Fruit fly (Drosophila melanogaster) whole organism, embryonic: ENCODE data around the gene CG4291.

Source experiments
- Adf1 ChIP-seq: fragments of 200-800 bp; sonication (Bioruptor generic); IDR thresholded peaks from 2 replicates; pipeline ENCODE4 v1.3.6; 2022; ENCODE audit warnings: missing biosample characterization, missing genetic modification characterization
- Atf3 ChIP-seq: fragments of 200-800 bp; sonication (Bioruptor generic); optimal IDR thresholded peaks from 3 replicates; lab custom pipeline; 2016; ENCODE audit warnings: missing biosample characterization, missing genetic modification characterization
- Atf6 ChIP-seq: fragments of 200-800 bp; sonication (Bioruptor generic); IDR thresholded peaks from 2 replicates; pipeline ENCODE4 v1.3.6; 2022; ENCODE audit warnings: missing biosample characterization, missing genetic modification characterization
- CG10267 ChIP-seq: fragments of 200-800 bp; sonication (Bioruptor generic); optimal IDR thresholded peaks from 2 replicates; lab custom pipeline; 2018; ENCODE audit warnings: missing biosample characterization, mild to moderate bottlenecking, missing genetic modification characterization, moderate library complexity
- CG14050 ChIP-seq: fragments of 200-800 bp; sonication (Bioruptor generic); IDR thresholded peaks from 3 replicates; pipeline ENCODE4 v1.3.6; 2022; ENCODE audit warnings: missing biosample characterization, missing genetic modification characterization
- CG15269 ChIP-seq: fragments of 200-800 bp; sonication (Bioruptor generic); optimal IDR thresholded peaks from 2 replicates; lab custom pipeline; 2018; ENCODE audit warnings: missing biosample characterization, mild to moderate bottlenecking, missing genetic modification characterization, moderate library complexity
- CG15514 ChIP-seq: fragments of 200-800 bp; sonication (Bioruptor generic); optimal IDR thresholded peaks from 3 replicates; lab custom pipeline; 2017; ENCODE audit warnings: missing biosample characterization, missing genetic modification characterization, mild to moderate bottlenecking, moderate library complexity, missing genetic modification reagents
- CG17186 ChIP-seq: fragments of 200-800 bp; sonication (Bioruptor generic); optimal IDR thresholded peaks from 3 replicates; lab custom pipeline; 2017; ENCODE audit warnings: missing biosample characterization, missing genetic modification reagents, missing genetic modification characterization
- CG17385 ChIP-seq: fragments of 200-800 bp; sonication (Bioruptor generic); optimal IDR thresholded peaks from 3 replicates; lab custom pipeline; 2018; ENCODE audit warnings: missing biosample characterization, mild to moderate bottlenecking, missing genetic modification characterization
- CG1832 ChIP-seq: fragments of 200-800 bp; sonication (Bioruptor generic); optimal IDR thresholded peaks from 2 replicates; lab custom pipeline; 2017; ENCODE audit warnings: missing biosample characterization, mild to moderate bottlenecking, missing genetic modification characterization, inconsistent platforms
- CG18599 ChIP-seq: fragments of 200-800 bp; sonication (Bioruptor generic); optimal IDR thresholded peaks from 3 replicates; lab custom pipeline; 2017; ENCODE audit warnings: missing biosample characterization, missing genetic modification characterization, mild to moderate bottlenecking, moderate library complexity, missing genetic modification reagents
- CG2712 ChIP-seq: fragments of 200-800 bp; optimal IDR thresholded peaks from 3 replicates; lab custom pipeline; 2019; ENCODE audit warnings: missing biosample characterization, mild to moderate bottlenecking, missing genetic modification characterization, moderate library complexity
- CG3163 ChIP-seq: fragments of 200-800 bp; sonication (Bioruptor generic); optimal IDR thresholded peaks from 3 replicates; lab custom pipeline; 2016; ENCODE audit warnings: missing biosample characterization, missing genetic modification characterization
- CG42726 ChIP-seq: fragments of 200-800 bp; sonication (Bioruptor generic); IDR thresholded peaks from 2 replicates; pipeline ENCODE4 v1.3.6; 2022; ENCODE audit warnings: missing biosample characterization, missing genetic modification characterization; ENCODE audit not compliant: partially characterized antibody
- CG4854 ChIP-seq: fragments of 200-800 bp; sonication (Bioruptor generic); optimal IDR thresholded peaks from 2 replicates; lab custom pipeline; 2016; ENCODE audit warnings: missing biosample characterization, missing genetic modification characterization, inconsistent platforms
- CG6765 ChIP-seq: fragments of 200-800 bp; sonication (Bioruptor generic); optimal IDR thresholded peaks from 3 replicates; lab custom pipeline; 2017; ENCODE audit warnings: missing biosample characterization, mild to moderate bottlenecking, missing genetic modification characterization
- CG7928 ChIP-seq: fragments of 200-800 bp; sonication (Bioruptor generic); optimal IDR thresholded peaks from 2 replicates; lab custom pipeline; 2017; ENCODE audit warnings: missing biosample characterization, mild to moderate bottlenecking, missing genetic modification characterization
- CG9609 ChIP-seq: fragments of 200-800 bp; sonication (Bioruptor generic); optimal IDR thresholded peaks from 3 replicates; lab custom pipeline; 2016; ENCODE audit warnings: missing biosample characterization, missing genetic modification characterization
- CrebB ChIP-seq: fragments of 200-800 bp; sonication (Bioruptor generic); optimal IDR thresholded peaks from 3 replicates; lab custom pipeline; 2018; ENCODE audit warnings: missing biosample characterization, mild to moderate bottlenecking, missing genetic modification characterization
- D ChIP-seq, 2 experiments: fragments of 200-800 bp in 1 of 2; fragments of >200 bp in 1 of 2; sonication (Bioruptor generic) in 1 of 2; optimal IDR thresholded peaks; 2 replicates in 1 of 2; 3 replicates in 1 of 2; lab custom pipeline; 2017; ENCODE audit warnings: mild to moderate bottlenecking in 1 of 2, missing biosample characterization in 1 of 2, missing genetic modification characterization in 1 of 2, missing genetic modification reagents in 1 of 2
- D19B ChIP-seq: fragments of 200-800 bp; sonication (Bioruptor generic); optimal IDR thresholded peaks from 2 replicates; lab custom pipeline; 2017; ENCODE audit warnings: missing biosample characterization, mild to moderate bottlenecking, missing genetic modification characterization
- Dbx ChIP-seq: fragments of 200-800 bp; sonication (Bioruptor generic); IDR thresholded peaks from 3 replicates; pipeline ENCODE4 v1.3.6; 2022; ENCODE audit warnings: missing biosample characterization, missing genetic modification characterization
- Doc2 ChIP-seq: fragments of 200-800 bp; sonication (Bioruptor generic); IDR thresholded peaks from 2 replicates; pipeline ENCODE4 v1.3.6; 2022; ENCODE audit warnings: missing biosample characterization, missing genetic modification characterization
- Ets65A ChIP-seq: fragments of 200-800 bp; sonication (Bioruptor generic); peaks from one replicate; lab custom pipeline; 2016; ENCODE audit warnings: missing biosample characterization, missing genetic modification characterization
- HLH4C ChIP-seq: fragments of 200-800 bp; sonication (Bioruptor generic); IDR thresholded peaks from 3 replicates; pipeline ENCODE4 v1.3.6; 2022; ENCODE audit warnings: missing biosample characterization, missing genetic modification characterization; ENCODE audit not compliant: partially characterized antibody
- Hand ChIP-seq: fragments of 200-800 bp; sonication (Bioruptor generic); optimal IDR thresholded peaks from 2 replicates; lab custom pipeline; 2017; ENCODE audit warnings: mild to moderate bottlenecking, missing biosample characterization, missing genetic modification reagents, missing genetic modification characterization
- Hr39 ChIP-seq: fragments of >200 bp; optimal IDR thresholded peaks from 2 replicates; lab custom pipeline; 2017
- Lhr ChIP-seq: fragments of 200-800 bp; sonication (Bioruptor generic); optimal IDR thresholded peaks from 3 replicates; lab custom pipeline; 2017; ENCODE audit warnings: mild to moderate bottlenecking, missing biosample characterization, missing genetic modification reagents, missing genetic modification characterization
- NFAT ChIP-seq: fragments of 200-800 bp; sonication (Bioruptor generic); IDR thresholded peaks from 2 replicates; pipeline ENCODE4 v1.3.6; 2022; ENCODE audit warnings: missing biosample characterization, missing genetic modification characterization
- Neu2 ChIP-seq: fragments of 200-800 bp; sonication (Bioruptor generic); optimal IDR thresholded peaks from 3 replicates; lab custom pipeline; 2016; ENCODE audit warnings: missing biosample characterization, missing genetic modification characterization, borderline replicate concordance
- NfI ChIP-seq: fragments of 200-800 bp; sonication (Bioruptor generic); optimal IDR thresholded peaks from 3 replicates; lab custom pipeline; 2018; ENCODE audit warnings: missing biosample characterization, mild to moderate bottlenecking, missing genetic modification characterization, moderate library complexity
- PHDP ChIP-seq: fragments of 200-800 bp; sonication (Bioruptor generic); optimal IDR thresholded peaks from 3 replicates; lab custom pipeline; 2018; ENCODE audit warnings: missing biosample characterization, mild to moderate bottlenecking, missing genetic modification characterization, moderate library complexity
- Pdp1 ChIP-seq, 2 experiments: fragments of 200-800 bp; sonication (Bioruptor generic); optimal IDR thresholded peaks; 3 replicates each; lab custom pipeline; 2016; ENCODE audit warnings: missing biosample characterization in 2 of 2, missing genetic modification characterization in 2 of 2, mild to moderate bottlenecking in 1 of 2, moderate library complexity in 1 of 2
- Side ChIP-seq: fragments of 200-800 bp; sonication (Bioruptor generic); optimal IDR thresholded peaks from 2 replicates; lab custom pipeline; 2016; ENCODE audit warnings: missing biosample characterization, missing genetic modification characterization
- bigmax ChIP-seq: fragments of 200-800 bp; sonication (Bioruptor generic); optimal IDR thresholded peaks from 2 replicates; lab custom pipeline; 2018; ENCODE audit warnings: missing biosample characterization, mild to moderate bottlenecking, missing genetic modification characterization
- caup ChIP-seq: fragments of 200-800 bp; sonication (Bioruptor generic); optimal IDR thresholded peaks from 3 replicates; lab custom pipeline; 2017; ENCODE audit warnings: missing biosample characterization, mild to moderate bottlenecking, missing genetic modification characterization, moderate library complexity; ENCODE audit not compliant: severe bottlenecking
- cg ChIP-seq: fragments of 200-800 bp; sonication (Bioruptor generic); optimal IDR thresholded peaks from 3 replicates; lab custom pipeline; 2019; ENCODE audit warnings: missing biosample characterization, mild to moderate bottlenecking, missing genetic modification characterization, moderate library complexity
- dpn ChIP-seq, 2 experiments: fragments of 200-800 bp; sonication (Bioruptor generic); optimal IDR thresholded peaks; 3 replicates each; lab custom pipeline; 2016; ENCODE audit warnings: missing biosample characterization in 2 of 2, missing genetic modification characterization in 2 of 2
- emc ChIP-seq: fragments of 200-800 bp; sonication (Bioruptor generic); optimal IDR thresholded peaks from 2 replicates; lab custom pipeline; 2016; ENCODE audit warnings: missing biosample characterization, missing genetic modification characterization
- gt ChIP-seq: fragments of 200-800 bp; sonication (Bioruptor generic); IDR thresholded peaks from 2 replicates; pipeline ENCODE4 v1.3.6; 2022; ENCODE audit warnings: missing biosample characterization, missing genetic modification characterization
- knrl ChIP-seq: fragments of 200-800 bp; sonication (Bioruptor generic); IDR thresholded peaks from 3 replicates; pipeline ENCODE4 v1.3.6; 2022; ENCODE audit warnings: missing biosample characterization, missing genetic modification characterization; ENCODE audit not compliant: partially characterized antibody
- nau ChIP-seq: fragments of 200-800 bp; sonication (Bioruptor generic); optimal IDR thresholded peaks from 3 replicates; lab custom pipeline; 2017; ENCODE audit warnings: missing biosample characterization, mild to moderate bottlenecking, missing genetic modification characterization, missing genetic modification reagents
- oc ChIP-seq: fragments of 200-800 bp; sonication (Bioruptor generic); optimal IDR thresholded peaks from 2 replicates; lab custom pipeline; 2018; ENCODE audit warnings: missing biosample characterization, mild to moderate bottlenecking, missing genetic modification characterization, moderate library complexity
- sens ChIP-seq: fragments of 200-800 bp; sonication (Bioruptor generic); peaks from one replicate; lab custom pipeline; 2016; ENCODE audit warnings: missing biosample characterization, missing genetic modification characterization
- stwl ChIP-seq: fragments of 200-800 bp; sonication (Bioruptor generic); optimal IDR thresholded peaks from 3 replicates; lab custom pipeline; 2018; ENCODE audit warnings: missing biosample characterization, mild to moderate bottlenecking, missing genetic modification characterization, moderate library complexity
- tup ChIP-seq: fragments of 200-800 bp; sonication (Bioruptor generic); optimal IDR thresholded peaks from 2 replicates; lab custom pipeline; 2016; ENCODE audit warnings: missing biosample characterization, mild to moderate bottlenecking, missing genetic modification characterization, moderate library complexity

The CG4291 gene

dm6 chr2L:873724-874504 is 21.4 kb upstream of the CG4291 start (continued):
- peak; percentile 9 for TF ChIP-seq sens (GFP tag; lab: Kevin White, UChicago)
- 0 out of 2 replicates have a peak, but pooled peaks have one; percentile 8 for TF ChIP-seq Atf6
- TF ChIP-seq CG15269 (tag; lab: Kevin White, UChicago), result no peak
- TF ChIP-seq CG3163 (GFP tag; lab: Kevin White, UChicago), result no peak
- TF ChIP-seq CG17385 (GFP tag; lab: Kevin White, UChicago), result no peak
- no peak for TF ChIP-seq Adf1 (GFP tag; lab: Robert Waterston, UW)
- TF ChIP-seq D19B (GFP tag; lab: Kevin White, UChicago), result no peak
- TF ChIP-seq Hr39, result no peak
- TF ChIP-seq knrl (GFP tag; lab: Robert Waterston, UW), result 0 out of 3 replicates have a peak, but pooled peaks have one; percentile 16

dm6 chr2L:871419-871846 is 18.9 kb upstream of the CG4291 start:
- TF ChIP-seq NFAT (GFP tag; lab: Robert Waterston, UW), result peak; percentile 51; the same call in 1 of the 2 replicates
- peak; percentile 39 for TF ChIP-seq CG9609
- peak; percentile 26; the same call in 1 of the 3 replicates for TF ChIP-seq Dbx (GFP tag; lab: Robert Waterston, UW)
- TF ChIP-seq CG42726 (GFP tag; lab: Robert Waterston, UW), result 0 out of 2 replicates have a peak, but pooled peaks have one; percentile 35
- peak; percentile 23 for TF ChIP-seq stwl (tag; lab: Kevin White, UChicago)
- TF ChIP-seq Hand (GFP tag; lab: Kevin White, UChicago), result no peak
- peak; percentile 38 for TF ChIP-seq CG1832 (GFP tag; lab: Kevin White, UChicago)
- no peak for TF ChIP-seq oc (tag; lab: Kevin White, UChicago)
- TF ChIP-seq Lhr (GFP tag; lab: Kevin White, UChicago), result no peak
- peak; percentile 69 for TF ChIP-seq CG15514
- peak; percentile 12 for TF ChIP-seq CG10267 (tag; lab: Kevin White, UChicago)
- TF ChIP-seq nau (GFP tag; lab: Kevin White, UChicago), result no peak
- no peak for TF ChIP-seq Neu2 (GFP tag; lab: Kevin White, UChicago)
- TF ChIP-seq tup (GFP tag; lab: Kevin White, UChicago), result no peak
- TF ChIP-seq Pdp1 (GFP tag; optimal IDR thresholded peaks at IDR 0.05; lab: Kevin White, UChicago), result peak in 1 of 2 experiments; percentile 7
- peak; percentile 95 for TF ChIP-seq cg (GFP tag; lab: Kevin White, UChicago)
- peak; percentile 74 for TF ChIP-seq CG17186 (GFP tag; lab: Kevin White, UChicago)
- no peak for TF ChIP-seq CG4854 (GFP tag; lab: Kevin White, UChicago)
- peak; percentile 54 for TF ChIP-seq CrebB
- no peak for TF ChIP-seq bigmax (GFP tag; lab: Kevin White, UChicago)
- no peak for TF ChIP-seq CG14050 (GFP tag; lab: Robert Waterston, UW)
- no peak for TF ChIP-seq Side (GFP tag; lab: Kevin White, UChicago)
- TF ChIP-seq D (optimal IDR thresholded peaks at IDR 0.05; lab: Kevin White, UChicago), result peak; percentile 40
- no peak for TF ChIP-seq D (GFP tag; optimal IDR thresholded peaks at IDR 0.05; lab: Kevin White, UChicago)
- TF ChIP-seq CG7928, result no peak
- no peak for TF ChIP-seq Doc2 (GFP tag; lab: Robert Waterston, UW)
- peak; percentile 20; the same call in 1 of the 3 replicates for TF ChIP-seq HLH4C (GFP tag; lab: Robert Waterston, UW)
- TF ChIP-seq Ets65A (GFP tag; lab: Kevin White, UChicago), result peak; percentile 87
- TF ChIP-seq Atf3 (GFP tag; lab: Kevin White, UChicago), result peak; percentile 30
- peak; percentile 17 for TF ChIP-seq caup (GFP tag; lab: Kevin White, UChicago)
- no peak for TF ChIP-seq emc
- peak; percentile 18 for TF ChIP-seq CG2712 (tag; lab: Kevin White, UChicago)
- no peak for TF ChIP-seq CG6765 (GFP tag; lab: Kevin White, UChicago)
- no peak for TF ChIP-seq PHDP
- peak; percentile 14 for TF ChIP-seq NfI (GFP tag; lab: Kevin White, UChicago)
- no peak for TF ChIP-seq gt (GFP tag; lab: Robert Waterston, UW)
- peak in 1 of 2 experiments; percentile 14 for TF ChIP-seq dpn (GFP tag; optimal IDR thresholded peaks at IDR 0.05; lab: Kevin White, UChicago)
- peak; percentile 1 for TF ChIP-seq CG18599 (GFP tag; lab: Kevin White, UChicago)
